Worm (Caenorhabditis elegans) whole organism, mixed stage, embryonic: ENCODE measurements around the gene C39H7.4.

ENCODE experiments used
- M03D4.4 ChIP-seq: sonication (generic microtip); optimal IDR thresholded peaks from 2 replicates; lab custom pipeline; 2017; ENCODE audit warnings: mild to moderate bottlenecking, missing genetic modification characterization, missing compliant biosample characterization
- bed-3 ChIP-seq: fragments of 200-800 bp; sonication (Bioruptor generic); optimal IDR thresholded peaks from 3 replicates; lab custom pipeline; 2018; ENCODE audit warnings: mild to moderate bottlenecking, missing genetic modification characterization, moderate library complexity, missing compliant biosample characterization
- blmp-1 ChIP-seq: fragments of 150-350 bp; optimal IDR thresholded peaks from 2 replicates; lab custom pipeline; 2014; ENCODE audit warnings: missing biosample characterization, missing genetic modification characterization
- ceh-39 ChIP-seq: fragments of 150-350 bp; optimal IDR thresholded peaks from 2 replicates; lab custom pipeline; 2014; ENCODE audit warnings: missing biosample characterization, missing genetic modification characterization
- ceh-43 ChIP-seq: fragments of 200-800 bp; sonication (Bioruptor generic); optimal IDR thresholded peaks from 2 replicates; lab custom pipeline; 2018; ENCODE audit warnings: mild to moderate bottlenecking, missing genetic modification characterization, moderate library complexity, missing compliant biosample characterization
- ceh-83 ChIP-seq: fragments of 200-800 bp; sonication (Bioruptor generic); optimal IDR thresholded peaks from 2 replicates; lab custom pipeline; 2018; ENCODE audit warnings: mild to moderate bottlenecking, missing genetic modification characterization, missing compliant biosample characterization
- ces-1 ChIP-seq: fragments of 150-350 bp; optimal IDR thresholded peaks from 2 replicates; lab custom pipeline; 2014; ENCODE audit warnings: missing biosample characterization, missing genetic modification reagents, missing genetic modification characterization
- cnd-1 ChIP-seq: fragments of 200-800 bp; sonication (Bioruptor generic); optimal IDR thresholded peaks from 2 replicates; lab custom pipeline; 2018; ENCODE audit warnings: mild to moderate bottlenecking, missing genetic modification characterization, missing compliant biosample characterization
- drap-1 ChIP-seq: fragments of 200-800 bp; sonication (Bioruptor generic); optimal IDR thresholded peaks from 3 replicates; lab custom pipeline; 2018; ENCODE audit warnings: mild to moderate bottlenecking, missing genetic modification characterization, missing compliant biosample characterization
- elt-1 ChIP-seq: sonication (generic microtip); optimal IDR thresholded peaks from 2 replicates; lab custom pipeline; 2017; ENCODE audit warnings: missing genetic modification characterization, mild to moderate bottlenecking, missing compliant biosample characterization, antibody characterized with exemption, moderate library complexity, borderline replicate concordance; ENCODE audit not compliant: insufficient read depth
- elt-3 ChIP-seq: fragments of 150-350 bp; optimal IDR thresholded peaks from 2 replicates; lab custom pipeline; 2014; ENCODE audit warnings: missing biosample characterization, missing genetic modification characterization
- flh-1 ChIP-seq: fragments of 200-800 bp; sonication (Bioruptor generic); optimal IDR thresholded peaks from 2 replicates; lab custom pipeline; 2018; ENCODE audit warnings: mild to moderate bottlenecking, missing genetic modification characterization, moderate library complexity, missing compliant biosample characterization
- ham-2 ChIP-seq: fragments of 200-800 bp; sonication (Bioruptor generic); optimal IDR thresholded peaks from 2 replicates; lab custom pipeline; 2018; ENCODE audit warnings: mild to moderate bottlenecking, missing genetic modification characterization, missing compliant biosample characterization
- hlh-1 ChIP-seq: fragments of 150-350 bp; optimal IDR thresholded peaks from 2 replicates; lab custom pipeline; 2014; ENCODE audit warnings: missing biosample characterization, missing genetic modification reagents, missing genetic modification characterization
- lin-13 ChIP-seq: fragments of 150-350 bp; optimal IDR thresholded peaks from 2 replicates; lab custom pipeline; 2014; ENCODE audit warnings: missing biosample characterization, missing genetic modification characterization
- lin-32 ChIP-seq: fragments of 200-800 bp; sonication (Bioruptor generic); optimal IDR thresholded peaks from 2 replicates; lab custom pipeline; 2018; ENCODE audit warnings: mild to moderate bottlenecking, missing genetic modification characterization, missing compliant biosample characterization
- lsy-2 ChIP-seq: fragments of 150-350 bp; optimal IDR thresholded peaks from 2 replicates; lab custom pipeline; 2014; ENCODE audit warnings: missing biosample characterization, missing genetic modification characterization
- mab-5 ChIP-seq: fragments of 150-350 bp; optimal IDR thresholded peaks from 2 replicates; lab custom pipeline; 2014; ENCODE audit warnings: missing biosample characterization, missing genetic modification characterization
- mep-1 ChIP-seq: fragments of 150-350 bp; optimal IDR thresholded peaks from 2 replicates; lab custom pipeline; 2017; ENCODE audit warnings: missing biosample characterization, missing genetic modification reagents, missing genetic modification characterization, inconsistent platforms
- mls-2 ChIP-seq: sonication (generic microtip); optimal IDR thresholded peaks from 2 replicates; lab custom pipeline; 2016; ENCODE audit warnings: mild to moderate bottlenecking, missing genetic modification characterization, moderate library complexity, missing compliant biosample characterization
- nhr-12 ChIP-seq: fragments of 150-350 bp; optimal IDR thresholded peaks from 2 replicates; lab custom pipeline; 2014; ENCODE audit warnings: missing biosample characterization, missing genetic modification characterization
- nhr-2 ChIP-seq: fragments of 150-350 bp; optimal IDR thresholded peaks from 2 replicates; lab custom pipeline; 2014; ENCODE audit warnings: missing biosample characterization, missing genetic modification characterization
- nhr-237 ChIP-seq: fragments of 150-350 bp; optimal IDR thresholded peaks from 2 replicates; lab custom pipeline; 2014; ENCODE audit warnings: missing biosample characterization, missing genetic modification characterization
- nhr-28 ChIP-seq: fragments of 150-350 bp; optimal IDR thresholded peaks from 2 replicates; lab custom pipeline; 2014; ENCODE audit warnings: missing biosample characterization, missing genetic modification characterization
- nhr-76 ChIP-seq: sonication (generic microtip); optimal IDR thresholded peaks from 2 replicates; lab custom pipeline; 2017; ENCODE audit warnings: missing biosample characterization, missing genetic modification characterization
- pha-4 ChIP-seq: fragments of 150-350 bp; optimal IDR thresholded peaks from 2 replicates; lab custom pipeline; 2018; ENCODE audit warnings: missing biosample characterization, missing genetic modification reagents, missing genetic modification characterization
- sem-2 ChIP-seq: fragments of 200-800 bp; sonication (Bioruptor generic); optimal IDR thresholded peaks from 2 replicates; lab custom pipeline; 2018; ENCODE audit warnings: mild to moderate bottlenecking, missing genetic modification characterization, missing compliant biosample characterization
- snpc-4 ChIP-seq: fragments of 150-350 bp; optimal IDR thresholded peaks from 2 replicates; lab custom pipeline; 2014; ENCODE audit warnings: missing biosample characterization, missing genetic modification characterization
- sptf-1 ChIP-seq: sonication (generic microtip); optimal IDR thresholded peaks from 2 replicates; lab custom pipeline; 2017; ENCODE audit warnings: mild to moderate bottlenecking, missing genetic modification characterization, moderate library complexity, missing compliant biosample characterization
- tbx-8 ChIP-seq: fragments of 200-800 bp; sonication (Bioruptor generic); optimal IDR thresholded peaks from 2 replicates; lab custom pipeline; 2018; ENCODE audit warnings: mild to moderate bottlenecking, missing genetic modification characterization, moderate library complexity, missing compliant biosample characterization
- unc-120 ChIP-seq: sonication (generic microtip); optimal IDR thresholded peaks from 2 replicates; lab custom pipeline; 2017; ENCODE audit warnings: missing genetic modification characterization, missing compliant biosample characterization; ENCODE audit not compliant: poor library complexity, severe bottlenecking
- unc-39 ChIP-seq: fragments of 150-350 bp; optimal IDR thresholded peaks from 2 replicates; lab custom pipeline; 2014; ENCODE audit warnings: missing biosample characterization, missing genetic modification characterization
- unc-62 ChIP-seq: fragments of 150-350 bp; optimal IDR thresholded peaks from 2 replicates; lab custom pipeline; 2014; ENCODE audit warnings: missing biosample characterization, missing genetic modification reagents, missing genetic modification characterization
- zip-8 ChIP-seq: fragments of 150-350 bp; optimal IDR thresholded peaks from 2 replicates; lab custom pipeline; 2014; ENCODE audit warnings: missing biosample characterization, missing genetic modification characterization
- ztf-11 ChIP-seq: fragments of 150-350 bp; optimal IDR thresholded peaks from 2 replicates; lab custom pipeline; 2014; ENCODE audit warnings: missing biosample characterization, missing genetic modification characterization

C39H7.4 gene

ce11 chrIV:5603321-5603720 is 11.1 kb downstream of the C39H7.4 start:
- TF ChIP-seq flh-1 (GFP tag; lab: Kevin White, UChicago) (no peak), pha-4 (tag; lab: Kevin White, UChicago) (peak; percentile 87)

DNA sequence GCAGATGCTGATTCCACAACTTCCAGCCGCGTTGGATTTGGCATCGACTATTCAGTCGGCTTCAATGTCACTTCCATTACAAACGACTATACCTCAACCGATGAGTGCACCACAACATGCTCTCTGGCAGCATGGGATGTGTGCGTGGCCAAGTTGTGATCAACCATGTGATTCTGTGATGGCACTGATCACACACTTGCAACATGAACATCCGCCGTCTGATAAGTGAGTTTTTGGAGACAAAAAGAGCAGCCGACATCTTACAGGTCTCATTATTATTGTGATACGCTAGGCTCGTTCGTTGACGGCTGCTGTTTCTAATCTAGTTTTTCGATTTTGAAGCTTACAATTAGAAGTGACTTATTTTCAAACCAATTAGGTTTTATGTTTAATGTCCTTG is 12.0 kb downstream of the C39H7.4 start:
- TF ChIP-seq M03D4.4 (tag; lab: Kevin White, UChicago) = no peak
- TF ChIP-seq sptf-1 = no peak
- TF ChIP-seq flh-1 (GFP tag; lab: Kevin White, UChicago) = no peak
- no peak for TF ChIP-seq lin-13 (tag; lab: Kevin White, UChicago)
- no peak for TF ChIP-seq cnd-1
- TF ChIP-seq nhr-237 (tag; lab: Kevin White, UChicago) = no peak
- TF ChIP-seq bed-3 (GFP tag; lab: Kevin White, UChicago) = no peak
- TF ChIP-seq nhr-76 (tag; lab: Kevin White, UChicago) = no peak
- TF ChIP-seq ceh-83 = no peak
- no peak for TF ChIP-seq nhr-2 (tag; lab: Kevin White, UChicago)
- no peak for TF ChIP-seq hlh-1 (tag; lab: Kevin White, UChicago)
- TF ChIP-seq drap-1 = no peak
- TF ChIP-seq, all 35 proteins: peak for 0

- no peak for TF ChIP-seq blmp-1 (tag; lab: Kevin White, UChicago)
- no peak for TF ChIP-seq sem-2 (GFP tag; lab: Kevin White, UChicago)
- TF ChIP-seq ceh-43 (GFP tag; lab: Kevin White, UChicago) = no peak
- TF ChIP-seq sptf-1 = peak; percentile 37
- TF ChIP-seq lin-32 (GFP tag; lab: Kevin White, UChicago) = no peak
- TF ChIP-seq mls-2 (tag; lab: Kevin White, UChicago) = peak; percentile 56
- TF ChIP-seq cnd-1 = no peak
- no peak for TF ChIP-seq nhr-12 (tag; lab: Kevin White, UChicago)
- no peak for TF ChIP-seq lsy-2 (tag; lab: Kevin White, UChicago)
- TF ChIP-seq elt-3 = no peak
- TF ChIP-seq snpc-4 (tag; lab: Kevin White, UChicago) = no peak
- TF ChIP-seq ceh-83 = no peak
- TF ChIP-seq ham-2 = peak; percentile 54
- no peak for TF ChIP-seq nhr-28 (tag; lab: Kevin White, UChicago)
- peak; percentile 27 for TF ChIP-seq mep-1 (tag; lab: Kevin White, UChicago)
- TF ChIP-seq unc-39 (tag; lab: Kevin White, UChicago) = no peak
- no peak for TF ChIP-seq bed-3 (GFP tag; lab: Kevin White, UChicago)
- TF ChIP-seq zip-8 = no peak
- TF ChIP-seq ceh-39 (tag; lab: Kevin White, UChicago) = peak; percentile 43
- TF ChIP-seq mab-5 (tag; lab: Kevin White, UChicago) = no peak
- TF ChIP-seq tbx-8 (GFP tag; lab: Kevin White, UChicago) = no peak
- peak; percentile 43 for TF ChIP-seq unc-62
- peak; percentile 68 for TF ChIP-seq lin-13 (tag; lab: Kevin White, UChicago)
- TF ChIP-seq nhr-76 (tag; lab: Kevin White, UChicago) = no peak
- peak; percentile 78 for TF ChIP-seq nhr-2 (tag; lab: Kevin White, UChicago)
- TF ChIP-seq drap-1 = peak; percentile 0
- peak; percentile 38 for TF ChIP-seq ztf-11 (tag; lab: Kevin White, UChicago)
- no peak for TF ChIP-seq elt-1 (tag; lab: Kevin White, UChicago)
- TF ChIP-seq M03D4.4 (tag; lab: Kevin White, UChicago) = no peak
- peak; percentile 39 for TF ChIP-seq hlh-1 (tag; lab: Kevin White, UChicago)
- TF ChIP-seq flh-1 (GFP tag; lab: Kevin White, UChicago) = no peak
- peak; percentile 47 for TF ChIP-seq ces-1 (GFP tag; lab: Kevin White, UChicago)
- TF ChIP-seq nhr-237 (tag; lab: Kevin White, UChicago) = no peak
- TF ChIP-seq pha-4 (tag; lab: Kevin White, UChicago) = peak; percentile 97
- TF ChIP-seq unc-120 (tag; lab: Kevin White, UChicago) = peak; percentile 78
These were observed 14.1 kb downstream of the C39H7.4 start for ce11 chrIV:5600316-5600715.
